Fruit fly (Drosophila melanogaster): ENCODE results near the gene CG33272.

The CG33272 gene

DNA sequence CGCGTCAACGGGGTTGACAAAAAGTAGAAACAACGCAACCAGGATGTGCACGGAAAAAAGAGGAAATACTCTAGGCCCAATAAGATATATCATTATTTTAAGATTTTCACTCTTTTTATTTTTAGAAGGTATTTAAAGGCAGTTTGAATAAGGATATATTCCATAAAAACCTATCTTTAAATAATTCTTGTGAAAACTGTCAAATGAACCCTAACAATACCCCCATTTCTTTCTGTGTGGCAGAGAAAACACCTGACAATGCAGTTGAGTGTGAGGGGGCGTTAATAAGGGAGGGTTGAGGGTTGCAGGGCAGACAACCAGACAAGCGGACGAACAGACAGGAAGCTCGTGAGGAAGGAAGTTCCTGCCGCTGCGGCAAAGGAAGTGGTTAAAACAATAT lies 41.6 kb upstream of the CG33272 start (continued):
- peak; percentile 61 for TF ChIP-seq D19A (tag; optimal IDR thresholded peaks at IDR 0.05)
- peak; percentile 63 for TF ChIP-seq CG6689 (GFP tag; IDR thresholded peaks at IDR 0.05)
- no peak for TF ChIP-seq run (tag; optimal IDR thresholded peaks at IDR 0.05)
- no peak for TF ChIP-seq gt (GFP tag; IDR thresholded peaks at IDR 0.05)
- TF ChIP-seq ewg (GFP tag; optimal IDR thresholded peaks at IDR 0.05) = no peak
- peak; percentile 6 for TF ChIP-seq kay (GFP tag; optimal IDR thresholded peaks at IDR 0.05)
- peak; percentile 9 for TF ChIP-seq Sox100B (GFP tag; optimal IDR thresholded peaks at IDR 0.05)
- peak; percentile 51; the same call in 1 of the 3 replicates for TF ChIP-seq CG17361 (GFP tag; IDR thresholded peaks at IDR 0.05)
- no peak for TF ChIP-seq CG43689 (GFP tag; IDR thresholded peaks at IDR 0.05)
- no peak for TF ChIP-seq CG14050 (GFP tag; IDR thresholded peaks at IDR 0.05)
- no peak for TF ChIP-seq CG9609 (GFP tag; optimal IDR thresholded peaks at IDR 0.05)
- TF ChIP-seq D (optimal IDR thresholded peaks at IDR 0.05) = no peak
- TF ChIP-seq D (GFP tag; optimal IDR thresholded peaks at IDR 0.05) = peak; percentile 23
- TF ChIP-seq bab2 (GFP tag; optimal IDR thresholded peaks at IDR 0.05) = no peak
- TF ChIP-seq emc (GFP tag; optimal IDR thresholded peaks at IDR 0.05) = no peak
- no peak for TF ChIP-seq CG7357 (GFP tag; IDR thresholded peaks at IDR 0.05)
- no peak for TF ChIP-seq Ravus (GFP tag; IDR thresholded peaks at IDR 0.05)
- TF ChIP-seq CG3995 (GFP tag; optimal IDR thresholded peaks at IDR 0.05) = no peak
- no peak for TF ChIP-seq CG17568 (GFP tag; optimal IDR thresholded peaks at IDR 0.05)
- TF ChIP-seq grn (GFP tag; optimal IDR thresholded peaks at IDR 0.05) = no peak
- TF ChIP-seq lmd (GFP tag; IDR thresholded peaks at IDR 0.05) = 0 out of 2 replicates have a peak, but pooled peaks have one; percentile 23
- TF ChIP-seq Vsx1 (GFP tag; optimal IDR thresholded peaks at IDR 0.05) = no peak
- no peak for TF ChIP-seq Taf1 (GFP tag; IDR thresholded peaks at IDR 0.05)

DNA sequence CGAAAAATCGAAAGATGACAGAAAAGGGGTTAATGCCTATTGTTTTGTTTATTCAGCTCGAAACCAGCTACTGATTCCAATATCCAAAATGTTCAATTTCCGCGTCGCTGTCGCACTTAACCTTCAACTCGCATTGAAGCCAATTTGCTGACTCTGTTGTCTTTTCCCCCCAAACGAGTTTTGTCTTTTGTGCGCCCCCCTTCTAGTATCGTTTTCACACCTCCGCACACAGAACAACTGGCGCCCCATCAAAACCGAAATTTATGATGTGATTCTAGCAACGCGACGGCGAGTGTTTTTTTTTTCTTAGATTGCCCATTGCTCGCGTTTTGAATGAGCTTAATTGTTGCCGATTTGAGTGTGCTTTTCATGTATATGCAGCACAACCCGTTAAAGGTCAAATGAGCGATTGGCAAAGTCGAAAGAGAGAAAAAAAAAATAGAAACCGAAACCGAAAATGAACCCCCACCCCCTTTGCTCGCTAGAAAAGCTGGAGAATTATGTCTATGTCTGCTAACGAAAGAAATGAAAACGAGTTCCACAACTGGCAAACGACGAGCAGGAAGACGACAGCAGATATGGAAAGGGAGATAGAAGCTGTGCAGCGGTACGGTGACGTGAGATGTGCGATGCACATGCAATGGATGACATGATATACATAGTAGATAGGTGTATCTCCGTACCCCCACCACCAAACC lies 40.1 kb upstream of the CG33272 start:
- no peak for TF ChIP-seq dmrt99B (tag; optimal IDR thresholded peaks at IDR 0.05)
- no peak for TF ChIP-seq oc (tag; optimal IDR thresholded peaks at IDR 0.05)
- TF ChIP-seq CG13424 (tag; optimal IDR thresholded peaks at IDR 0.05) = no peak
- peak; percentile 52 for TF ChIP-seq crol (GFP tag; IDR thresholded peaks at IDR 0.05)
- no peak for TF ChIP-seq Myb (GFP tag; optimal IDR thresholded peaks at IDR 0.05)
- peak; percentile 44; the same call in 1 of the 2 replicates for TF ChIP-seq slbo (GFP tag; IDR thresholded peaks at IDR 0.05)
- TF ChIP-seq CG10543 (GFP tag; optimal IDR thresholded peaks at IDR 0.05) = peak; percentile 5
- TF ChIP-seq CG12769 (tag; optimal IDR thresholded peaks at IDR 0.05) = peak; percentile 69
- TF ChIP-seq H15 (GFP tag; IDR thresholded peaks at IDR 0.05) = no peak
- no peak for TF ChIP-seq BtbVII (GFP tag; optimal IDR thresholded peaks at IDR 0.05)
- TF ChIP-seq Dfd (GFP tag; optimal IDR thresholded peaks at IDR 0.05) = no peak
- no peak for TF ChIP-seq CG8290 (GFP tag; optimal IDR thresholded peaks at IDR 0.05)
- peak in 1 of 2 experiments; percentile 64 for TF ChIP-seq CG8290 (tag; optimal IDR thresholded peaks at IDR 0.05)
- peak; percentile 55; the same call in 2 of the 3 replicates for TF ChIP-seq CG11456 (GFP tag; IDR thresholded peaks at IDR 0.05)
- TF ChIP-seq CG9215 (GFP tag; IDR thresholded peaks at IDR 0.05) = no peak
- no peak for TF ChIP-seq ap (GFP tag; IDR thresholded peaks at IDR 0.05)
- TF ChIP-seq ftz-f1 (GFP tag; optimal IDR thresholded peaks at IDR 0.05) = peak; percentile 75
- TF ChIP-seq trh (GFP tag; optimal IDR thresholded peaks at IDR 0.05) = no peak
- TF ChIP-seq Meics (GFP tag; optimal IDR thresholded peaks at IDR 0.05) = peak; percentile 23
- peak in 1 of 2 experiments; percentile 19 for TF ChIP-seq dpn (GFP tag; optimal IDR thresholded peaks at IDR 0.05)
- TF ChIP-seq lbe (GFP tag; optimal IDR thresholded peaks at IDR 0.05) = no peak
- TF ChIP-seq CG9932 (GFP tag; IDR thresholded peaks at IDR 0.05) = peak; percentile 29; the same call in 1 of the 2 replicates
- TF ChIP-seq cad (GFP tag; optimal IDR thresholded peaks at IDR 0.05) = no peak
- no peak for TF ChIP-seq CG10209 (GFP tag; optimal IDR thresholded peaks at IDR 0.05)
- peak; percentile 7 for TF ChIP-seq CG10431 (GFP tag; optimal IDR thresholded peaks at IDR 0.05)
- TF ChIP-seq hbn (GFP tag; IDR thresholded peaks at IDR 0.05; ENCODE audit: partially characterized antibody) = no peak
- 0 out of 2 replicates have a peak, but pooled peaks have one; percentile 10 for TF ChIP-seq CG32772 (GFP tag; IDR thresholded peaks at IDR 0.05)
- no peak for TF ChIP-seq lola (GFP tag; optimal IDR thresholded peaks at IDR 0.05)
- TF ChIP-seq rib (GFP tag; IDR thresholded peaks at IDR 0.05) = peak; percentile 37; the same call in 1 of the 2 replicates
